Worm (Caenorhabditis elegans) whole organism, early embryonic: Measurements from ENCODE around the gene T03F7.7.

ENCODE experiments used
- F13C5.2 ChIP-seq: sonication (generic microtip); optimal IDR thresholded peaks from 2 replicates; lab custom pipeline; 2017; ENCODE audit warnings: mild to moderate bottlenecking, missing genetic modification characterization, inconsistent platforms, missing compliant biosample characterization
- ama-1 ChIP-seq: fragments of 150-350 bp; optimal IDR thresholded peaks from 2 replicates; lab custom pipeline; 2014
- ceh-36 ChIP-seq: sonication (generic microtip); optimal IDR thresholded peaks from 2 replicates; lab custom pipeline; 2016; ENCODE audit warnings: missing genetic modification characterization, inconsistent platforms, missing compliant biosample characterization
- flt-1 ChIP-seq: fragments of 200-800 bp; sonication (Bioruptor generic); IDR thresholded peaks from 2 replicates; pipeline ENCODE4 v1.3.6; 2022; ENCODE audit warnings: missing genetic modification characterization, missing compliant biosample characterization
- hmbx-1 ChIP-seq: sonication (generic microtip); optimal IDR thresholded peaks from 2 replicates; lab custom pipeline; 2016; ENCODE audit warnings: mild to moderate bottlenecking, missing genetic modification characterization, missing compliant biosample characterization
- pes-1 ChIP-seq: fragments of 200-800 bp; sonication (Bioruptor generic); IDR thresholded peaks from 2 replicates; pipeline ENCODE4 v1.3.6; 2022; ENCODE audit warnings: missing genetic modification reagents, missing genetic modification characterization, missing compliant biosample characterization
- scrt-1 ChIP-seq: fragments of 200-800 bp; sonication (Bioruptor generic); IDR thresholded peaks from 2 replicates; pipeline ENCODE4 v1.3.6; 2022; ENCODE audit warnings: missing genetic modification characterization, missing compliant biosample characterization
- sea-1 ChIP-seq: fragments of 200-800 bp; sonication (Bioruptor generic); conservative IDR thresholded peaks from 2 replicates; pipeline ENCODE4 v1.3.6; 2022; ENCODE audit warnings: missing genetic modification characterization, missing compliant biosample characterization
- tbx-11 ChIP-seq: fragments of 200-800 bp; sonication (Bioruptor generic); IDR thresholded peaks from 2 replicates; pipeline ENCODE4 v1.3.6; 2022; ENCODE audit warnings: missing genetic modification characterization, missing compliant biosample characterization

- TF ChIP-seq ama-1 (lab: Kevin White, UChicago) = no peak
- TF ChIP-seq hmbx-1 (tag; lab: Kevin White, UChicago) = no peak
- no peak for TF ChIP-seq tbx-11 (GFP tag; lab: Robert Waterston, UW)
- no peak for TF ChIP-seq scrt-1
- no peak for TF ChIP-seq ceh-36
- TF ChIP-seq pes-1 (GFP tag; lab: Robert Waterston, UW) = no peak
- TF ChIP-seq F13C5.2 (tag; lab: Kevin White, UChicago) = no peak
- TF ChIP-seq flt-1 (GFP tag; lab: Robert Waterston, UW) = no peak
- no peak for TF ChIP-seq sea-1 (GFP tag; lab: Robert Waterston, UW)
Measured at ce11 chrV:11336877-11337276, 25.7 kb downstream of the T03F7.7 start.
